Fruit fly (Drosophila melanogaster) whole organism, embryonic: ENCODE measurements around the gene Coa8.

Experiments used
- Atf3 ChIP-seq: fragments of 200-800 bp; sonication (Bioruptor generic); optimal IDR thresholded peaks from 3 replicates; lab custom pipeline; 2016; ENCODE audit warnings: missing biosample characterization, missing genetic modification characterization
- Bgb ChIP-seq: fragments of 200-800 bp; sonication (Bioruptor generic); IDR thresholded peaks from 2 replicates; pipeline ENCODE4 v1.3.6; 2022; ENCODE audit warnings: missing biosample characterization, missing genetic modification characterization; ENCODE audit not compliant: partially characterized antibody
- CG10267 ChIP-seq: fragments of 200-800 bp; sonication (Bioruptor generic); optimal IDR thresholded peaks from 2 replicates; lab custom pipeline; 2018; ENCODE audit warnings: missing biosample characterization, mild to moderate bottlenecking, missing genetic modification characterization, moderate library complexity
- CG10366 ChIP-seq: fragments of 200-800 bp; sonication (Bioruptor generic); IDR thresholded peaks from 2 replicates; pipeline ENCODE4 v1.3.6; 2022; ENCODE audit warnings: missing biosample characterization, missing genetic modification characterization
- CG11695 ChIP-seq: fragments of 200-800 bp; sonication (Bioruptor generic); IDR thresholded peaks from 3 replicates; pipeline ENCODE4 v1.3.6; 2022; ENCODE audit warnings: missing biosample characterization, missing genetic modification characterization
- CG12104 ChIP-seq: fragments of 200-800 bp; sonication (Bioruptor generic); optimal IDR thresholded peaks from 3 replicates; lab custom pipeline; 2016; ENCODE audit warnings: missing biosample characterization, missing genetic modification characterization
- CG13287 ChIP-seq: fragments of 200-800 bp; sonication (Bioruptor generic); IDR thresholded peaks from 2 replicates; pipeline ENCODE4 v1.3.6; 2022; ENCODE audit warnings: missing biosample characterization, missing genetic modification characterization; ENCODE audit not compliant: partially characterized antibody
- CG14441 ChIP-seq: fragments of 200-800 bp; sonication (Bioruptor generic); IDR thresholded peaks from 2 replicates; pipeline ENCODE4 v1.3.6; 2022; ENCODE audit warnings: missing biosample characterization, missing genetic modification characterization
- CG15073 ChIP-seq: fragments of 200-800 bp; sonication (Bioruptor generic); optimal IDR thresholded peaks from 2 replicates; lab custom pipeline; 2016; ENCODE audit warnings: missing biosample characterization, missing genetic modification characterization
- CG15514 ChIP-seq: fragments of 200-800 bp; sonication (Bioruptor generic); optimal IDR thresholded peaks from 3 replicates; lab custom pipeline; 2017; ENCODE audit warnings: missing biosample characterization, missing genetic modification characterization, mild to moderate bottlenecking, moderate library complexity, missing genetic modification reagents
- CG16779 ChIP-seq: fragments of 200-800 bp; sonication (Bioruptor generic); IDR thresholded peaks from 2 replicates; pipeline ENCODE4 v1.3.6; 2022; ENCODE audit warnings: missing biosample characterization, missing genetic modification characterization
- CG16863 ChIP-seq: fragments of 200-800 bp; sonication (Bioruptor generic); optimal IDR thresholded peaks from 3 replicates; lab custom pipeline; 2016; ENCODE audit warnings: missing biosample characterization, missing genetic modification characterization
- CG2120 ChIP-seq: fragments of 200-800 bp; sonication (Bioruptor generic); optimal IDR thresholded peaks from 3 replicates; lab custom pipeline; 2016; ENCODE audit warnings: missing biosample characterization, missing genetic modification characterization
- CG33557 ChIP-seq: fragments of 200-800 bp; sonication (Bioruptor generic); optimal IDR thresholded peaks from 2 replicates; lab custom pipeline; 2019; ENCODE audit warnings: missing biosample characterization, mild to moderate bottlenecking, missing genetic modification characterization, moderate library complexity
- CG4617 ChIP-seq: fragments of 200-800 bp; sonication (Bioruptor generic); optimal IDR thresholded peaks from 3 replicates; lab custom pipeline; 2016; ENCODE audit warnings: missing biosample characterization, missing genetic modification characterization, borderline replicate concordance
- CG6689 ChIP-seq: fragments of 200-800 bp; sonication (Bioruptor generic); IDR thresholded peaks from 2 replicates; pipeline ENCODE4 v1.3.6; 2022; ENCODE audit warnings: missing biosample characterization, missing genetic modification characterization
- CG9215 ChIP-seq: fragments of 200-800 bp; sonication (Bioruptor generic); IDR thresholded peaks from 2 replicates; pipeline ENCODE4 v1.3.6; 2022; ENCODE audit warnings: missing biosample characterization, missing genetic modification characterization
- CG9609 ChIP-seq: fragments of 200-800 bp; sonication (Bioruptor generic); optimal IDR thresholded peaks from 3 replicates; lab custom pipeline; 2016; ENCODE audit warnings: missing biosample characterization, missing genetic modification characterization
- CG9876 ChIP-seq: fragments of 200-800 bp; sonication (Bioruptor generic); optimal IDR thresholded peaks from 2 replicates; lab custom pipeline; 2016; ENCODE audit warnings: missing biosample characterization, missing genetic modification characterization
- CrebB ChIP-seq: fragments of 200-800 bp; sonication (Bioruptor generic); optimal IDR thresholded peaks from 3 replicates; lab custom pipeline; 2018; ENCODE audit warnings: missing biosample characterization, mild to moderate bottlenecking, missing genetic modification characterization
- Doc3 ChIP-seq: fragments of 200-800 bp; sonication (Bioruptor generic); IDR thresholded peaks from 3 replicates; pipeline ENCODE4 v1.3.6; 2022; ENCODE audit warnings: missing biosample characterization, missing genetic modification characterization; ENCODE audit not compliant: partially characterized antibody
- Dref ChIP-seq: fragments of 200-800 bp; sonication (Bioruptor generic); IDR thresholded peaks from 2 replicates; pipeline ENCODE4 v1.3.6; 2022; ENCODE audit warnings: missing biosample characterization, missing genetic modification characterization
- H15 ChIP-seq: fragments of 200-800 bp; sonication (Bioruptor generic); IDR thresholded peaks from 3 replicates; pipeline ENCODE4 v1.3.6; 2022; ENCODE audit warnings: missing biosample characterization, missing genetic modification characterization
- HLHmδ ChIP-seq: fragments of 200-800 bp; sonication (Bioruptor generic); optimal IDR thresholded peaks from 2 replicates; lab custom pipeline; 2018; ENCODE audit warnings: missing biosample characterization, mild to moderate bottlenecking, missing genetic modification characterization, moderate library complexity
- NC2α ChIP-seq: fragments of 200-800 bp; sonication (Bioruptor generic); optimal IDR thresholded peaks from 2 replicates; lab custom pipeline; 2016; ENCODE audit warnings: missing biosample characterization, missing genetic modification characterization
- Poxn ChIP-seq: fragments of 200-800 bp; sonication (Bioruptor generic); IDR thresholded peaks from 2 replicates; pipeline ENCODE4 v1.3.6; 2022; ENCODE audit warnings: missing biosample characterization, missing genetic modification characterization
- Ptx1 ChIP-seq: fragments of 200-800 bp; sonication (Bioruptor generic); IDR thresholded peaks from 2 replicates; pipeline ENCODE4 v1.3.6; 2022; ENCODE audit warnings: missing biosample characterization, missing genetic modification characterization
- Ravus ChIP-seq: fragments of 200-800 bp; sonication (Bioruptor generic); IDR thresholded peaks from 2 replicates; pipeline ENCODE4 v1.3.6; 2022; ENCODE audit warnings: missing biosample characterization, missing genetic modification characterization
- Sox102F ChIP-seq: fragments of 200-800 bp; sonication (Bioruptor generic); optimal IDR thresholded peaks from 2 replicates; lab custom pipeline; 2018; ENCODE audit warnings: missing biosample characterization, mild to moderate bottlenecking, missing genetic modification characterization, moderate library complexity
- Tbp ChIP-seq: fragments of >200 bp; optimal IDR thresholded peaks from 2 replicates; lab custom pipeline; 2018; ENCODE audit warnings: missing biosample characterization, missing genetic modification characterization
- Vsx1 ChIP-seq: fragments of 200-800 bp; sonication (Bioruptor generic); optimal IDR thresholded peaks from 2 replicates; lab custom pipeline; 2017; ENCODE audit warnings: missing biosample characterization, mild to moderate bottlenecking, missing genetic modification characterization, missing genetic modification reagents
- ac ChIP-seq: fragments of 200-800 bp; sonication (Bioruptor generic); optimal IDR thresholded peaks from 3 replicates; lab custom pipeline; 2017; ENCODE audit warnings: missing biosample characterization, mild to moderate bottlenecking, missing genetic modification characterization
- az2 ChIP-seq: fragments of 200-800 bp; sonication (Bioruptor generic); optimal IDR thresholded peaks from 3 replicates; lab custom pipeline; 2016; ENCODE audit warnings: missing biosample characterization, missing genetic modification characterization
- bigmax ChIP-seq: fragments of 200-800 bp; sonication (Bioruptor generic); optimal IDR thresholded peaks from 2 replicates; lab custom pipeline; 2018; ENCODE audit warnings: missing biosample characterization, mild to moderate bottlenecking, missing genetic modification characterization
- ci ChIP-seq: fragments of 200-800 bp; sonication (Bioruptor generic); IDR thresholded peaks from 3 replicates; pipeline ENCODE4 v1.3.6; 2022; ENCODE audit warnings: missing biosample characterization, missing genetic modification characterization
- dimm ChIP-seq: fragments of 200-800 bp; sonication (Bioruptor generic); IDR thresholded peaks from 2 replicates; pipeline ENCODE4 v1.3.6; 2022; ENCODE audit warnings: missing biosample characterization, missing genetic modification characterization
- fd102C ChIP-seq: fragments of 200-800 bp; sonication (Bioruptor generic); optimal IDR thresholded peaks from 2 replicates; lab custom pipeline; 2018; ENCODE audit warnings: missing biosample characterization, mild to moderate bottlenecking, missing genetic modification characterization, moderate library complexity
- gce ChIP-seq: fragments of 200-800 bp; sonication (Bioruptor generic); IDR thresholded peaks from 3 replicates; pipeline ENCODE4 v1.3.6; 2022; ENCODE audit warnings: missing biosample characterization, missing genetic modification characterization
- grau ChIP-seq: fragments of 200-800 bp; optimal IDR thresholded peaks from 3 replicates; lab custom pipeline; 2019; ENCODE audit warnings: missing biosample characterization, mild to moderate bottlenecking, missing genetic modification characterization, moderate library complexity
- her ChIP-seq: fragments of 200-800 bp; sonication (Bioruptor generic); optimal IDR thresholded peaks from 2 replicates; lab custom pipeline; 2016; ENCODE audit warnings: missing biosample characterization, missing genetic modification characterization
- klu ChIP-seq: fragments of 200-800 bp; sonication (Bioruptor generic); IDR thresholded peaks from 2 replicates; pipeline ENCODE4 v1.3.6; 2022; ENCODE audit warnings: missing biosample characterization, missing genetic modification characterization
- lab ChIP-seq: fragments of 200-800 bp; sonication (Bioruptor generic); optimal IDR thresholded peaks from 3 replicates; lab custom pipeline; 2017; ENCODE audit warnings: missing biosample characterization, missing genetic modification characterization, mild to moderate bottlenecking, moderate library complexity, missing genetic modification reagents
- prd ChIP-seq, 3 experiments: fragments of >200 bp in 2 of 3; fragments of 200-800 bp in 1 of 3; sonication (Bioruptor generic) in 1 of 3; optimal IDR thresholded peaks in 2 of 3; IDR thresholded peaks in 1 of 3; 2 replicates in 2 of 3; 3 replicates in 1 of 3; pipeline versions ENCODE4 v1.3.6 to Lab custom; 2017 to 2022; ENCODE audit warnings: missing biosample characterization in 1 of 3, missing genetic modification characterization in 1 of 3
- sc ChIP-seq, 3 experiments: fragments of >200 bp in 2 of 3; fragments of 200-800 bp in 1 of 3; sonication (Bioruptor generic) in 1 of 3; optimal IDR thresholded peaks; 2 replicates in 2 of 3; 3 replicates in 1 of 3; lab custom pipeline; 2017; ENCODE audit warnings: mild to moderate bottlenecking in 1 of 3, missing biosample characterization in 1 of 3, missing genetic modification characterization in 1 of 3, missing genetic modification reagents in 1 of 3
- sens ChIP-seq: fragments of 200-800 bp; sonication (Bioruptor generic); peaks from one replicate; lab custom pipeline; 2016; ENCODE audit warnings: missing biosample characterization, missing genetic modification characterization
- slou ChIP-seq: fragments of 200-800 bp; sonication (Bioruptor generic); optimal IDR thresholded peaks from 3 replicates; lab custom pipeline; 2016; ENCODE audit warnings: missing biosample characterization, missing genetic modification characterization
- so ChIP-seq: fragments of 200-800 bp; sonication (Bioruptor generic); IDR thresholded peaks from 3 replicates; pipeline ENCODE4 v1.3.6; 2022; ENCODE audit warnings: missing biosample characterization, missing genetic modification characterization
- stc ChIP-seq: fragments of 200-800 bp; sonication (Bioruptor generic); IDR thresholded peaks from 2 replicates; pipeline ENCODE4 v1.3.6; 2022; ENCODE audit warnings: missing biosample characterization, missing genetic modification characterization
- unc-4 ChIP-seq: fragments of 200-800 bp; sonication (Bioruptor generic); IDR thresholded peaks from 2 replicates; pipeline ENCODE4 v1.3.6; 2022; ENCODE audit warnings: missing biosample characterization, missing genetic modification characterization; ENCODE audit not compliant: partially characterized antibody
- yki ChIP-seq: fragments of >200 bp; optimal IDR thresholded peaks from 3 replicates; lab custom pipeline; 2018

The Coa8 gene

DNA sequence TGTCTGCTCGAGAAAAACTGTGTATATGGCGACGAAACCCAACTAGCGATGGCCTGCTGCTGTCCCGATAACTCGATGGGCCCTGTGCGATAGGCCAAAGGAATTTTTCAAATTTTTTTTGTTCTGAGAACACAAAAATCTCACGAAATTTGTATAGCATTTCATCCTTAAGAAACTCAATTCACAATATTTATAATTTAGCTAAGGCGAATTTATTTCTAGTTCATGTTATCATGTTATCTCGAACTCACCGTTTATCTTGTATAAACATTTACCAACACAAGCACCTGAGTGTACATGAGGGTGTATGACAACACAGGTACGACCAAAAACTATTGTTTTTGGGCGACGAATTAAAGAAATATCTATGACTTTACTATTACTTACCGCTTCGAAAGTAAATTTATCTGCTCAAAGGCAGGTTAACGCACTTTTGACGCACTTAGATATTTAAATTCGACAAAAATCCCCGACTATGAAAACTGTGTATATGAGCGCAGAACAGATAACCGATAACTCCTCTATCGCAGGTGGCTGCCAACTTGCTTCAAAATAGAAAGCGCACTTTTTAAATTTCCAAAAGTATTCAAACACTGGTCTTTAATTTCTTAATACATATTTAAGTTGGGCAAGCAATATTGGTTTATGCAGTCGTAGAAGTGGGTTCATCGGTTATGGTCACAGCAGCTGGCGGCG lies 20.2 kb downstream of the Coa8 start, which contains the start of gene arm (continued):
- TF ChIP-seq Atf3 (GFP tag; lab: Kevin White, UChicago), result no peak
- TF ChIP-seq CG12104 (GFP tag; lab: Kevin White, UChicago), result no peak
- TF ChIP-seq H15 (GFP tag; lab: Robert Waterston, UW), result no peak
- no peak for TF ChIP-seq gce (GFP tag; lab: Robert Waterston, UW)
- no peak for TF ChIP-seq prd (optimal IDR thresholded peaks at IDR 0.05; lab: Kevin White, UChicago)
- no peak for TF ChIP-seq prd (GFP tag; IDR thresholded peaks at IDR 0.05; lab: Robert Waterston, UW)
- TF ChIP-seq ac (GFP tag; lab: Kevin White, UChicago), result no peak
- no peak for TF ChIP-seq CG9609 (GFP tag; lab: Kevin White, UChicago)
- TF ChIP-seq Vsx1, result no peak
- TF ChIP-seq CG16863 (GFP tag; lab: Kevin White, UChicago), result no peak
- TF ChIP-seq CG9215 (GFP tag; lab: Robert Waterston, UW), result no peak
- no peak for TF ChIP-seq Doc3
- TF ChIP-seq CG4617 (GFP tag; lab: Kevin White, UChicago), result peak; percentile 19
- no peak for TF ChIP-seq bigmax (GFP tag; lab: Kevin White, UChicago)
- no peak for TF ChIP-seq CG33557 (GFP tag; lab: Kevin White, UChicago)
- peak; percentile 11 for TF ChIP-seq CG15514 (GFP tag; lab: Kevin White, UChicago)
- TF ChIP-seq Bgb, result no peak
- no peak for TF ChIP-seq Ravus (GFP tag; lab: Robert Waterston, UW)
- TF ChIP-seq CG9876 (GFP tag; lab: Kevin White, UChicago), result no peak
- no peak for TF ChIP-seq ci (GFP tag; lab: Robert Waterston, UW)
- TF ChIP-seq sens (GFP tag; lab: Kevin White, UChicago), result peak; percentile 61
- peak; percentile 43 for TF ChIP-seq CG2120 (GFP tag; lab: Kevin White, UChicago)
- no peak for TF ChIP-seq Poxn (GFP tag; lab: Robert Waterston, UW)
- TF ChIP-seq CG15073 (GFP tag; lab: Kevin White, UChicago), result no peak
- no peak for TF ChIP-seq az2 (GFP tag; lab: Kevin White, UChicago)
- no peak for TF ChIP-seq sc (optimal IDR thresholded peaks at IDR 0.05; lab: Kevin White, UChicago)
- no peak for TF ChIP-seq sc (GFP tag; optimal IDR thresholded peaks at IDR 0.05; lab: Kevin White, UChicago)
- TF ChIP-seq Ptx1, result no peak
- no peak for TF ChIP-seq grau (tag; lab: Kevin White, UChicago)
- no peak for TF ChIP-seq yki (lab: Kevin White, UChicago)
- no peak for TF ChIP-seq lab (GFP tag; lab: Kevin White, UChicago)
- TF ChIP-seq CG11695 (GFP tag; lab: Robert Waterston, UW), result no peak
- TF ChIP-seq CG14441 (GFP tag; lab: Robert Waterston, UW), result no peak
- TF ChIP-seq dimm (GFP tag; lab: Robert Waterston, UW), result no peak
- TF ChIP-seq CG6689, result no peak
- TF ChIP-seq CG10366 (GFP tag; lab: Robert Waterston, UW), result no peak
- TF ChIP-seq CG16779 (GFP tag; lab: Robert Waterston, UW), result no peak
- no peak for TF ChIP-seq Sox102F (GFP tag; lab: Kevin White, UChicago)
- no peak for TF ChIP-seq klu (GFP tag; lab: Robert Waterston, UW)
- no peak for TF ChIP-seq slou (GFP tag; lab: Kevin White, UChicago)
- TF ChIP-seq CG13287 (GFP tag; lab: Robert Waterston, UW), result no peak; the same call in 1 of the 2 replicates
- no peak for TF ChIP-seq NC2α (GFP tag; lab: Kevin White, UChicago)
- peak; percentile 19 for TF ChIP-seq CG10267
- TF ChIP-seq unc-4, result no peak
- TF ChIP-seq CrebB (tag; lab: Kevin White, UChicago), result no peak
- no peak for TF ChIP-seq her (GFP tag; lab: Kevin White, UChicago)
- no peak for TF ChIP-seq stc (GFP tag; lab: Robert Waterston, UW)
- TF ChIP-seq Dref (GFP tag; lab: Robert Waterston, UW), result peak; percentile 65
- TF ChIP-seq Tbp, result no peak
- no peak for TF ChIP-seq HLHmδ
- no peak for TF ChIP-seq so (GFP tag; lab: Robert Waterston, UW)
- TF ChIP-seq fd102C (GFP tag; lab: Kevin White, UChicago), result no peak
